Fruit fly (Drosophila melanogaster) whole organism, larva: ENCODE results near the gene Cdc7.

Experiments used
- noc ChIP-seq: fragments of 200-800 bp; sonication (Bioruptor generic); optimal IDR thresholded peaks from 3 replicates; lab custom pipeline; 2019; ENCODE audit warnings: missing biosample characterization, mild to moderate bottlenecking, missing genetic modification characterization, moderate library complexity

The Cdc7 gene

dm6 chrX:6642593-6643257, 11.6 kb upstream of the Cdc7 start:
- no peak for TF ChIP-seq noc (tag; lab: Kevin White, UChicago)

DNA sequence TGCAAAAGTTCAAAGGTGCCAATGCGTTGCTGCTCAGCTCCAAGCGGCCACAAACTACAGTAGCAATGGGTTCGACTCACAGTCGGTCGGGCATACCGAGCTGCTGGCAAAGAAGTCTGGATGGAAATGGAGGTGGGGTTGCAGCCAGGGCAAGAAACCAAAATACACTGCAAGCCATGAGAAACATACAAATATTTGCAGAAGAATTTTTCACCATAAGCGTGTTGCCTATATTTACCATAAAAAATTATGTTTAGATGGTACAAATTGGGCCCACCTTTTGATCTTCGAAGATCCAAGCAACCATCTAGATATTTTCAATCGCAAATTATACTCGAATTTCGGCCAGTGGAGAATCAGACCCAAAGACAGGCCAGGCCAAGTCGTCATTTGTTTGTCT, 7.5 kb upstream of the Cdc7 start:
- TF ChIP-seq noc (tag; lab: Kevin White, UChicago) = no peak

DNA sequence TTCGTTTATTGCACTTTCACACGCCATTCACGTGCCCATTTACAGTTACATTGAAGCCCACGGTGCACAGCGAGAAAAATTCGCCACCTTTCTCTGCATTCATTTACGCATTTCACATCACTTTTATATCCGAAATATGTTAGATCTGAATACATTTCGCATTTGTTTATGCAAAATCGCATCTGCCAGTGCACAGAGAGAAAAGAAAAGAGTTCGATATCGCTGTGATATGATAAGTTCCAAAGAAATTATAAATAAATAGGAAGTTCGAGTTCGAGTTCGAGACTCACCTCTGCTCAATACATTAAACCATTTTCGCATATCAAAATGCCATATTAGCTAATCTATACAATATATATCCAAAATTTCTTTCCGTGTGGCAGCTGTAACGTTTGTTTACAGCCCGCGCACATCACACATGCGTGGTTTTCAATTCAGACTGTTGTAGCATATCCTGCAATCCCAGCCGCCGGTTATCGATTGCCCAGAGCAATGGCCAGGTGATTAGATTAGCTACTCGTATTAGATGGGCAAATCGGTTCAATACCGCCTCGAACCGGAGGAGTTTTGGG, 1.8 kb downstream of the Cdc7 start:
- peak; percentile 80 for TF ChIP-seq noc (tag; lab: Kevin White, UChicago)

- peak; percentile 74 for TF ChIP-seq noc (tag; lab: Kevin White, UChicago)
Measured at dm6 chrX:6656626-6657558, 2.6 kb downstream of the Cdc7 start.

DNA sequence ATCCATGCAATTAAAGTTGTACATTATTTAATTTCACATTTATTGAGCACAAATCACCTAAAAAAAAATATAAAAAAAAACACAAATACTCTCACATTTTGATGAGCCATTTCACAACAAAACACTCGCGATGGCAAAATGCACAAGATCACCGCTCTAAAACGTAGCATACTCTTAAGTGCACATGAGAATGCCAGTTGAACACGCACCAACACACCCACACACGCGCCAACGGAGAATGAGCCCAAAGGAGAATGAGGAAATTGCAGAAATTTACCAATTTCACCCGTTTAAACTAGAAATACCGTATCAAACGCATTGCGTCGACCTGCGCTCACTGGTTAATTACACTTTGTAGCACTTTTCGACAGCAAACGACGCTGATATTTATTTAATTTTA, 5.6 kb downstream of the Cdc7 start:
- no peak for TF ChIP-seq noc (tag; lab: Kevin White, UChicago)

DNA sequence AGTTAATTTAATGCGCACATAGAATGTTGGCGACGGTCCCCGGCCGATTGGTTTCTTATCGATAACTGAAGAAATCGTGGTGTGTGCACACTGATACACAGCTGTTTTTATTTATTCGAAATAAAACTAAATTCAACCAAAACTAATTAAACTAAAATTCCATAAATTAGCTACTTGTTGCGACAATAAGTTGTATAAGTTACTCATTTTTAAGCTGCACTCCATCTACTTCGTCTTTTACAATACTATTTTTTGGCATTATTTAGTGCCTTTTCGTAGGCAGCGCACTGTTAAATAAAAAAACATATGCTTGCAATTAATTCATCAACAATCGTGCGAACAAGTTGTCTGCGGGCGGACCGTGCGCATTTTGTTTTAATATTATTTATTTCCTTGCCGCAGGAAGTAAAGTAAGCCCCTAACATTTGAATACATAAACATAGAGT, 7.1 kb downstream of the Cdc7 start, which contains the start of the genes CG3224 and Ctr1A:
Gene CG3224, minus strand, starts transcription at position 71 of the 446 bp plus-strand sequence.
Gene Ctr1A, plus strand, starts transcription at position 256 of the 446 bp plus-strand sequence.
- peak; percentile 14 for TF ChIP-seq noc (tag; lab: Kevin White, UChicago)

DNA sequence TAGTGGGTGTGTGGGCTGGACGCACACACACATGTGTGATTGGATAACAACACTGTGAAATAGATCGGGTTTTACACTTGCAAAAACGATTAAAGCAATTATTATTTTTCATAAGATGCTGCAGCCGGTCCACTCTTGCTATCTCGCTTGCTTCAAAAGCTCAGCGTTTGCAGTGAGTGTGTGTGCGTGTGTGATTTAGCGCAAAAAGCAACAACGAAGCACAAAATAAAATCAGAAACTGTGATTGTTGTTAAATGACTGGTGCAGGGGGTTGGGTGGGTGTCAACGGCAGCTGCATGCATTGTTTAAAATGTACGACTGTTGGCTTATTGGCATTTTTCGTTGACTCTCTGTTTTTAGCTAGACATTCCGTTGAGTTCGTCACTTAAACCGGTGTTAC, 7.5 kb downstream of the Cdc7 start:
- no peak for TF ChIP-seq noc (tag; lab: Kevin White, UChicago)

- no peak for TF ChIP-seq noc (tag; lab: Kevin White, UChicago)
Measured at dm6 chrX:6662378-6662777, 8.0 kb downstream of the Cdc7 start.

- TF ChIP-seq noc (tag; lab: Kevin White, UChicago) = no peak
Measured at dm6 chrX:6662876-6663551, 8.7 kb downstream of the Cdc7 start.

dm6 chrX:6663976-6664375, 9.6 kb downstream of the Cdc7 start:
- TF ChIP-seq noc (tag; lab: Kevin White, UChicago) = no peak

DNA sequence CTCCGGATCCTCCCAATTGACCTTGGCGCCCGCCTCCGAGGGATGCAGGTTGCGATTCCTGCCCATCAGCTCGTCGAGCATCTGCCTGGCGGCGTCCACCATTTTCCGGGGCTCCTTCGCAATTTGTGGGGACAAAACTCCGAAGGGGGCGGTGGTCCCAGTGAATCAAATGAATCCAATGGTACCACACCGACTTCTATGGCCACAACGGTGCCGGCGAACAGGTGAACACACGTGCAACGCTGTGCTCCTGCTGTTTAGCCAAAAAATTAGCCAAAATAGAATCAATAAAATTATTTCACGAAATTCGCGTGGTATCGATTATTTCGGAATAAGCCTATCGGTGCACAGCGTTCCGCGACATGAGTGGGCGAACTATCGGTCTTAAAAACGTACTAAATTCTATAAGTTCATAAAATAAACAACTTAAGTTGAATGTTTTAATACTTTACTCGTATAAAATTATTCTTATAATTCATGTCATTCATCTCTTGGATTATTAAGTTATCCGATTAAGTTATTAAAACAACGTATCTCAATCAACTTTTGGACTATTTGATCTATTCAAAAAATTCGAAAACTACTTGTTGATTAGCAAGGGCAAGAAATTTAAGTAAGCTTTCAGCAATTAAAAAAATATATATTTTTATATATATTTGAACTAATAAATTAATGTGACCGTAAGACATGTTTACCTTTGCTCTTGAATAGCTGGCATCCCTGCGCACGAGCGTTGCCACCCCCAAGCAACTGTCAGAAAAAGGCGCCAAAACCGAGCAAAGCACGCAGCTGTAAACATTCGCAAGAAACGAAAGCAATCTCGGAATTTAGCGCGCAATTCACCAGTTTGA, 19.5 kb downstream of the Cdc7 start, which contains the start of the genes CG3198 and Mcm6:
Gene CG3198, minus strand, starts transcription at position 337 of the 851 bp plus-strand sequence.
Gene Mcm6, plus strand, starts transcription at position 751 of the 851 bp plus-strand sequence.
- TF ChIP-seq noc (tag; lab: Kevin White, UChicago) = no peak

DNA sequence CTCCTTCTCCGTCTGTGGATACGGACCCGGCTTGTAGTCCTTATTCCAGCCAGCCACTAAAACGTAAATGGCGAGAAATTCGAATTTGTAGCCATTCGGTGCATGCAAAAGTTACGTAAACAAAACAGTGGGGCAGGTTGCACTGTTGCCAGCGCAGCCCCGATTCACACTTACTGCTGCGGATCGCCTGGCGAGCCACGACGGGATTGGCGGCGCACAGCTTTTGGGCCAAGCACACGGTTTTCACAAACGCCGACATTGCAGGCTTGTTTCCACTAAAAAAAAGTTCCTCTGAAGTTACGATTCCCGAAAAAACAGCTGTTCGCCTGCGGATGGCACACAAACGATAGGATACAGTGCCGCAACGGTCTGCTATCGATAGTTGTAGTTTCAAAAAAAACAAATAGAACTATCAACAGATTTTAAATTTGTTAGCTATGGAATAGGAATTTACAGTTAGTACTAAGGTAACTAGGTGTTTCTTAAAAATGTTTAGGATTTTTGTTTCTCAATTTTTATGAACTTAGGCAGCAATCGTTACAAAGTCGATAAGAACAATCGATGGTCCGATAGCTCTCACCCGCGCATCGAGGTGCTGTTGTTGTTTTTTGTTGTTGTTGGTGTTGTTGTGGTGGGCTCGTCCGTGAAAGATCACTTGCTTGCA, 23.6 kb downstream of the Cdc7 start, which contains the start of gene Fum1:
Gene Fum1, plus strand, starts transcription at position 599 of the 664 bp plus-strand sequence.
- no peak for TF ChIP-seq noc (tag; lab: Kevin White, UChicago)

DNA sequence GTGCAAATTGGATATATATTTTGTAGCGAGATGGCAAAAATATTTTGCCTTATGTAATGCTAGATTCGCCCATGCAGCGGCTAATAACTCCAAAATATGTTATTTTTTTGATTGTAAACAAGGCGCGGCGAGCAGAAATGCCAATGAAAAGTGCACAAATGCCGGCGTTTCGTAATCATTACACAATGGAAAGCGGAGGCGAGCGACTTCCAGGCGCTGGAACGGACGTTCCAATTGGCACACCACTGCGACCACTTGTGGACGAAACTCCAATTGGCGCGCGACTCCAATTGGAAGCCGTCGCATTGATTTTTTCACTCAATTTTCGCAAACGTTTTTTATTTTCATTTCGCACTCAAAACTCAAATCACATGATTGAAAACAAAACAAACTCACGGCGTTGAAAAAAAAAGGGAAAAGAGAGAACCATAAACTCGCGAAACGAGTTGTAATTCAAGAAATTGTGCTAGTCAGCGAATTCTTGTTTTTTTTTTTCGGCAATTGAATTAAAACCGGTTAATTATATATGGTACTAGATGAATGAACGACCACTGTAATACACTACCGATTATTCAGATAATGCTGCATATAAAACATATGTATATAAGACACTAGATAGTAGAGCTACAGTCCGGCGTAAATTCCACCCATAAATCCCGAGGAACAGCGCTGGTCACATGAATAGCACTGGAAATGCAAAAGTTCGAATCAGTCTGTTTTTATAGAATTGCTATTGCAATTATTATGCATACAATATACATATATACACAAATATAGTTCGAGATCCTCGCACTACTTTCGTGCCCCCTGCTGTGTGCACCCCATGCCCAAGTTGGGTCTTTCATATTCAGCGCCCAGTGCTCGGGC, 24.5 kb downstream of the Cdc7 start, which contains the start of gene ND-ASHI:
Gene ND-ASHI, minus strand, starts transcription at position 484 of the 867 bp plus-strand sequence.
- TF ChIP-seq noc (tag; lab: Kevin White, UChicago) = peak; percentile 94
